Fruit fly (Drosophila melanogaster): ENCODE data around the gene Rbp1.

DNA sequence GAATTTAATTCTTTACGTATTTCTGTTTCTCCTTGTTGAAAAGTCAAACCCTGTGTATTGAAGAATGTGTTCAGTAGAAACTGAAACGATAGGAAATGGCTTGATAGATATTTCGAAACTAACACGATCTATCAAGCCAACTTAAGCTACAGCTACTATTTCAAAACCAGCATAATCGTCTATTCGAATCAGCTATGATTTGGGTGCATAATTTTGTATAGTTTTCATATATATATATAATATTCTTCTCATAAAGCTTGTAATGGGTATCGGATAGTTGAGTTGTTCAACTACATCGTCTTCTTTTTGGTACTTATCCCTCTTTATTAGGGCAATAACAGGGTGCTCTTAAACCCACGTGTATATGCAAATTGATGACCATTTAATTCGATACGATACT, 48.3 kb upstream of the Rbp1 start, which contains the start of gene tomboy20:
- TF ChIP-seq CG6792 (GFP tag; optimal IDR thresholded peaks at IDR 0.05) (no peak), CG3919 (GFP tag; optimal IDR thresholded peaks at IDR 0.05) (no peak), Eip78C (GFP tag) (no peak)

Data from whole organism, prepupa.